Fruit fly (Drosophila melanogaster) whole organism, embryonic: ENCODE data around the gene Ufd1.
A peak's percentile ranks its signal among the peaks of the same experiment; 100 is the strongest.

ENCODE experiments used
- ATbp ChIP-seq: fragments of 200-800 bp; sonication (Bioruptor generic); optimal IDR thresholded peaks from 2 replicates; lab custom pipeline; 2017; ENCODE audit warnings: missing biosample characterization, mild to moderate bottlenecking, missing genetic modification characterization, missing genetic modification reagents
- Ada2b ChIP-seq: fragments of 200-800 bp; sonication (Bioruptor generic); IDR thresholded peaks from 2 replicates; pipeline ENCODE4 v1.3.6; 2022; ENCODE audit warnings: missing biosample characterization, missing genetic modification characterization
- Adf1 ChIP-seq: fragments of 200-800 bp; sonication (Bioruptor generic); IDR thresholded peaks from 2 replicates; pipeline ENCODE4 v1.3.6; 2022; ENCODE audit warnings: missing biosample characterization, missing genetic modification characterization
- B-H1 ChIP-seq: fragments of 200-800 bp; sonication (Bioruptor generic); IDR thresholded peaks from 3 replicates; pipeline ENCODE4 v1.3.6; 2022; ENCODE audit warnings: missing biosample characterization, missing genetic modification characterization
- Blimp-1 ChIP-seq: fragments of 200-800 bp; sonication (Bioruptor generic); optimal IDR thresholded peaks from 3 replicates; lab custom pipeline; 2018; ENCODE audit warnings: missing biosample characterization, missing genetic modification characterization, mild to moderate bottlenecking, moderate library complexity, missing genetic modification reagents
- CG10147 ChIP-seq: fragments of 200-800 bp; sonication (Bioruptor generic); optimal IDR thresholded peaks from 2 replicates; lab custom pipeline; 2019; ENCODE audit warnings: missing biosample characterization, mild to moderate bottlenecking, missing genetic modification characterization, moderate library complexity
- CG10267 ChIP-seq: fragments of 200-800 bp; sonication (Bioruptor generic); optimal IDR thresholded peaks from 2 replicates; lab custom pipeline; 2018; ENCODE audit warnings: missing biosample characterization, mild to moderate bottlenecking, missing genetic modification characterization, moderate library complexity
- CG10462 ChIP-seq: fragments of 200-800 bp; sonication (Bioruptor generic); optimal IDR thresholded peaks from 2 replicates; lab custom pipeline; 2016; ENCODE audit warnings: missing biosample characterization, missing genetic modification characterization
- CG10979 ChIP-seq: fragments of 200-800 bp; sonication (Bioruptor generic); optimal IDR thresholded peaks from 2 replicates; lab custom pipeline; 2018; ENCODE audit warnings: missing biosample characterization, mild to moderate bottlenecking, missing genetic modification characterization, moderate library complexity
- CG11093 ChIP-seq: fragments of 200-800 bp; sonication (Bioruptor generic); IDR thresholded peaks from 3 replicates; pipeline ENCODE4 v1.3.6; 2022; ENCODE audit warnings: missing biosample characterization, missing genetic modification characterization
- CG11696 ChIP-seq: fragments of 200-800 bp; sonication (Bioruptor generic); IDR thresholded peaks from 2 replicates; pipeline ENCODE4 v1.3.6; 2022; ENCODE audit warnings: missing biosample characterization, missing genetic modification characterization
- CG12155 ChIP-seq: fragments of 200-800 bp; sonication (Bioruptor generic); optimal IDR thresholded peaks from 3 replicates; lab custom pipeline; 2016; ENCODE audit warnings: missing biosample characterization, missing genetic modification characterization
- CG15601 ChIP-seq: fragments of 200-800 bp; sonication (Bioruptor generic); optimal IDR thresholded peaks from 3 replicates; lab custom pipeline; 2019; ENCODE audit warnings: missing biosample characterization, mild to moderate bottlenecking, missing genetic modification characterization, moderate library complexity
- CG1603 ChIP-seq: fragments of 200-800 bp; sonication (Bioruptor generic); optimal IDR thresholded peaks from 2 replicates; lab custom pipeline; 2019; ENCODE audit warnings: missing biosample characterization, mild to moderate bottlenecking, missing genetic modification characterization, moderate library complexity
- CG16815 ChIP-seq: fragments of 200-800 bp; sonication (Bioruptor generic); optimal IDR thresholded peaks from 3 replicates; lab custom pipeline; 2017; ENCODE audit warnings: missing biosample characterization, mild to moderate bottlenecking, missing genetic modification characterization
- CG16863 ChIP-seq: fragments of 200-800 bp; sonication (Bioruptor generic); optimal IDR thresholded peaks from 3 replicates; lab custom pipeline; 2016; ENCODE audit warnings: missing biosample characterization, missing genetic modification characterization
- CG1832 ChIP-seq: fragments of 200-800 bp; sonication (Bioruptor generic); optimal IDR thresholded peaks from 2 replicates; lab custom pipeline; 2017; ENCODE audit warnings: missing biosample characterization, mild to moderate bottlenecking, missing genetic modification characterization, inconsistent platforms
- CG18599 ChIP-seq: fragments of 200-800 bp; sonication (Bioruptor generic); optimal IDR thresholded peaks from 3 replicates; lab custom pipeline; 2017; ENCODE audit warnings: missing biosample characterization, missing genetic modification characterization, mild to moderate bottlenecking, moderate library complexity, missing genetic modification reagents
- CG34376 ChIP-seq: fragments of 200-800 bp; sonication (Bioruptor generic); optimal IDR thresholded peaks from 2 replicates; lab custom pipeline; 2018; ENCODE audit warnings: missing biosample characterization, mild to moderate bottlenecking, missing genetic modification characterization
- CG3726 ChIP-seq: fragments of 200-800 bp; sonication (Bioruptor generic); IDR thresholded peaks from 3 replicates; pipeline ENCODE4, ENCODE4 v1.3.6; 2022; ENCODE audit warnings: missing biosample characterization, missing genetic modification characterization
- CG4328 ChIP-seq: fragments of 200-800 bp; sonication (Bioruptor generic); optimal IDR thresholded peaks from 3 replicates; lab custom pipeline; 2017; ENCODE audit warnings: missing biosample characterization, missing genetic modification reagents, missing genetic modification characterization
- CG43689 ChIP-seq: fragments of 200-800 bp; sonication (Bioruptor generic); IDR thresholded peaks from 2 replicates; pipeline ENCODE4 v1.3.6; 2022; ENCODE audit warnings: missing biosample characterization, missing genetic modification characterization
- CG6254 ChIP-seq: fragments of 200-800 bp; sonication (Bioruptor generic); optimal IDR thresholded peaks from 3 replicates; lab custom pipeline; 2017; ENCODE audit warnings: mild to moderate bottlenecking, missing biosample characterization, missing genetic modification reagents, missing genetic modification characterization
- CG6813 ChIP-seq: fragments of 200-800 bp; sonication (Bioruptor generic); optimal IDR thresholded peaks from 2 replicates; lab custom pipeline; 2017; ENCODE audit warnings: missing biosample characterization, missing genetic modification characterization, mild to moderate bottlenecking, moderate library complexity, missing genetic modification reagents
- CG8478 ChIP-seq: fragments of >200 bp; optimal IDR thresholded peaks from 2 replicates; lab custom pipeline; 2018
- CG8944 ChIP-seq: fragments of 200-800 bp; sonication (Bioruptor generic); optimal IDR thresholded peaks from 3 replicates; lab custom pipeline; 2016; ENCODE audit warnings: missing biosample characterization, missing genetic modification characterization
- CTCF ChIP-seq: fragments of 200-800 bp; sonication (Bioruptor generic); optimal IDR thresholded peaks from 2 replicates; lab custom pipeline; 2017; ENCODE audit warnings: missing biosample characterization, mild to moderate bottlenecking, missing genetic modification characterization, moderate library complexity
- Doc3 ChIP-seq: fragments of 200-800 bp; sonication (Bioruptor generic); IDR thresholded peaks from 3 replicates; pipeline ENCODE4 v1.3.6; 2022; ENCODE audit warnings: missing biosample characterization, missing genetic modification characterization; ENCODE audit not compliant: partially characterized antibody
- Ets97D ChIP-seq: fragments of 200-800 bp; sonication (Bioruptor generic); optimal IDR thresholded peaks from 3 replicates; lab custom pipeline; 2016; ENCODE audit warnings: missing biosample characterization, missing genetic modification characterization
- H2.0 ChIP-seq: fragments of 200-800 bp; sonication (Bioruptor generic); IDR thresholded peaks from 2 replicates; pipeline ENCODE4 v1.3.6; 2022; ENCODE audit warnings: missing biosample characterization, missing genetic modification characterization
- Hr78 ChIP-seq, 2 experiments: fragments of 200-800 bp in 1 of 2; fragments of >200 bp in 1 of 2; sonication (Bioruptor generic) in 1 of 2; optimal IDR thresholded peaks; 2 replicates each; lab custom pipeline; 2017 to 2019; ENCODE audit warnings: missing biosample characterization in 2 of 2, missing genetic modification characterization in 2 of 2, mild to moderate bottlenecking in 1 of 2, moderate library complexity in 1 of 2
- Jarid2 ChIP-seq: fragments of 200-800 bp; sonication (Bioruptor generic); optimal IDR thresholded peaks from 3 replicates; lab custom pipeline; 2017; ENCODE audit warnings: mild to moderate bottlenecking, missing biosample characterization, missing genetic modification reagents, missing genetic modification characterization
- NFAT ChIP-seq: fragments of 200-800 bp; sonication (Bioruptor generic); IDR thresholded peaks from 2 replicates; pipeline ENCODE4 v1.3.6; 2022; ENCODE audit warnings: missing biosample characterization, missing genetic modification characterization
- Neu2 ChIP-seq: fragments of 200-800 bp; sonication (Bioruptor generic); optimal IDR thresholded peaks from 3 replicates; lab custom pipeline; 2016; ENCODE audit warnings: missing biosample characterization, missing genetic modification characterization, borderline replicate concordance
- Nf-YC ChIP-seq: fragments of 200-800 bp; optimal IDR thresholded peaks from 3 replicates; lab custom pipeline; 2019; ENCODE audit warnings: missing biosample characterization, mild to moderate bottlenecking, missing genetic modification characterization, moderate library complexity
- Ravus ChIP-seq: fragments of 200-800 bp; sonication (Bioruptor generic); IDR thresholded peaks from 2 replicates; pipeline ENCODE4 v1.3.6; 2022; ENCODE audit warnings: missing biosample characterization, missing genetic modification characterization
- Sin3A ChIP-seq: fragments of >200 bp; optimal IDR thresholded peaks from 2 replicates; lab custom pipeline; 2018
- Stat92E ChIP-seq, 3 experiments: fragments of >200 bp in 2 of 3; fragments of 200-800 bp in 1 of 3; sonication (Bioruptor generic) in 1 of 3; optimal IDR thresholded peaks; 2 replicates each; lab custom pipeline; 2017 to 2019; ENCODE audit warnings: missing biosample characterization in 3 of 3, missing genetic modification characterization in 3 of 3, mild to moderate bottlenecking in 1 of 3, moderate library complexity in 1 of 3
- br ChIP-seq: fragments of >200 bp; optimal IDR thresholded peaks from 2 replicates; lab custom pipeline; 2017
- cad ChIP-seq: fragments of >200 bp; optimal IDR thresholded peaks from 2 replicates; lab custom pipeline; 2017; ENCODE audit warnings: missing biosample characterization, missing genetic modification characterization
- chif ChIP-seq, 2 experiments: fragments of 200-800 bp; sonication (Bioruptor generic); optimal IDR thresholded peaks; 3 replicates each; lab custom pipeline; 2016; ENCODE audit warnings: missing biosample characterization in 2 of 2, missing genetic modification characterization in 2 of 2
- cwo ChIP-seq: fragments of 200-800 bp; sonication (Bioruptor generic); optimal IDR thresholded peaks from 3 replicates; lab custom pipeline; 2017; ENCODE audit warnings: missing biosample characterization, missing genetic modification characterization, mild to moderate bottlenecking, moderate library complexity, missing genetic modification reagents
- esg ChIP-seq: fragments of 200-800 bp; sonication (Bioruptor generic); conservative IDR thresholded peaks from 2 replicates; pipeline ENCODE4 v1.3.6; 2022; ENCODE audit warnings: missing biosample characterization, missing genetic modification characterization
- hb ChIP-seq: fragments of 200-800 bp; sonication (Bioruptor generic); IDR thresholded peaks from 3 replicates; pipeline ENCODE4 v1.3.6; 2022; ENCODE audit warnings: missing biosample characterization, missing genetic modification characterization; ENCODE audit not compliant: partially characterized antibody
- kay ChIP-seq: fragments of 200-800 bp; sonication (Bioruptor generic); optimal IDR thresholded peaks from 2 replicates; lab custom pipeline; 2016; ENCODE audit warnings: missing biosample characterization, missing genetic modification characterization
- ken ChIP-seq: fragments of 200-800 bp; sonication (Bioruptor generic); IDR thresholded peaks from 3 replicates; pipeline ENCODE4 v1.3.6; 2022; ENCODE audit warnings: missing biosample characterization, missing genetic modification characterization
- kni ChIP-seq: fragments of 200-800 bp; sonication (Bioruptor generic); optimal IDR thresholded peaks from 3 replicates; lab custom pipeline; 2017; ENCODE audit warnings: mild to moderate bottlenecking, missing biosample characterization, missing genetic modification reagents, missing genetic modification characterization
- pzg ChIP-seq: fragments of 200-800 bp; sonication (Bioruptor generic); optimal IDR thresholded peaks from 3 replicates; lab custom pipeline; 2018; ENCODE audit warnings: missing biosample characterization, mild to moderate bottlenecking, missing genetic modification characterization, moderate library complexity
- run ChIP-seq: fragments of 200-800 bp; sonication (Bioruptor generic); optimal IDR thresholded peaks from 3 replicates; lab custom pipeline; 2018; ENCODE audit warnings: missing biosample characterization, mild to moderate bottlenecking, missing genetic modification characterization
- sens-2 ChIP-seq: fragments of 200-800 bp; sonication (Bioruptor generic); IDR thresholded peaks from 2 replicates; pipeline ENCODE4 v1.3.6; 2022; ENCODE audit warnings: missing biosample characterization, missing genetic modification characterization
- sisA ChIP-seq: fragments of 200-800 bp; sonication (Bioruptor generic); IDR thresholded peaks from 2 replicates; pipeline ENCODE4 v1.3.6; 2022; ENCODE audit warnings: missing biosample characterization, missing genetic modification characterization
- tup ChIP-seq: fragments of 200-800 bp; sonication (Bioruptor generic); optimal IDR thresholded peaks from 2 replicates; lab custom pipeline; 2016; ENCODE audit warnings: missing biosample characterization, mild to moderate bottlenecking, missing genetic modification characterization, moderate library complexity

Gene Ufd1

DNA sequence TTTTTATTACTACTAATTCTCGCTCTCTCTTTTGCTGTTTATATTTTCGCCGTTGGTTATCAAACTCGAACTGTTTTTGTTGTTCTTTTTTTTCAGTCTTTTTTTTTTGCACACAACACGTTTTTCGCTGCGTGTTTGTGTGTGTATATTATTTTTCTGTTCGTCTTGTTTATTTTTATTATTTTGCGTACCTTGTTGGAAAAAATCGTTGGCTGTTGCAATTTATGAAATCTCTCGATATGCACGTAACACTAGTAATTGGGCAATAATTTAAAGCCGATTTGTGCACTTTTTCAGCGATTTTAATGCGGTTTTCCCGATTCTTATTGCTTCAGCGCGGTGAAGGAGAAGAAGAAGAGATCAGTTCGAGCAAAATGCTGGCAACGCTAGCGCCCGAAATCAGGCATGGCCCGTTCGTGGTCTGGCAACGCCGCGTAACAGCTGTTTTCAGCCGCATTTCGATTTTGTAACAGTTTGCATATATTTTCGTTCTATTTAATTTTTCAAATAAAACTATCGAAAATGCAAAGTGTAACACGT, 2.5 kb downstream of the Ufd1 start, which contains the start of the genes FoxK and mRpL2 (continued):
- no peak for TF ChIP-seq CG1832 (GFP tag; lab: Kevin White, UChicago)
- TF ChIP-seq Ets97D (GFP tag; lab: Kevin White, UChicago), result peak; percentile 55
- TF ChIP-seq CG8944 (GFP tag; lab: Kevin White, UChicago), result no peak
- TF ChIP-seq CG10267 (tag; lab: Kevin White, UChicago), result peak; percentile 39
- no peak for TF ChIP-seq CG43689 (GFP tag; lab: Robert Waterston, UW)
- TF ChIP-seq Hr78 (GFP tag; optimal IDR thresholded peaks at IDR 0.05; lab: Kevin White, UChicago), result no peak
- TF ChIP-seq ATbp (GFP tag; lab: Kevin White, UChicago), result no peak
- TF ChIP-seq CG6254 (GFP tag; lab: Kevin White, UChicago), result no peak
- no peak for TF ChIP-seq Adf1 (GFP tag; lab: Robert Waterston, UW)
- no peak for TF ChIP-seq chif (GFP tag; optimal IDR thresholded peaks at IDR 0.05; lab: Kevin White, UChicago)
- peak; percentile 19 for TF ChIP-seq run
- TF ChIP-seq CG10462 (GFP tag; lab: Kevin White, UChicago), result no peak
- no peak for TF ChIP-seq CG6813 (GFP tag; lab: Kevin White, UChicago)
- no peak for TF ChIP-seq Jarid2 (GFP tag; lab: Kevin White, UChicago)
- no peak for TF ChIP-seq CG4328 (GFP tag; lab: Kevin White, UChicago)
- TF ChIP-seq cwo, result peak; percentile 64
- TF ChIP-seq CG18599 (GFP tag; lab: Kevin White, UChicago), result no peak
- no peak for TF ChIP-seq Nf-YC
- TF ChIP-seq kay, result no peak
- no peak for TF ChIP-seq Doc3 (GFP tag; lab: Robert Waterston, UW)
- no peak for TF ChIP-seq Blimp-1 (GFP tag; lab: Kevin White, UChicago)
- no peak for TF ChIP-seq br (lab: Kevin White, UChicago)
- peak; percentile 44 for TF ChIP-seq CTCF (GFP tag; lab: Kevin White, UChicago)
- TF ChIP-seq CG1603 (tag; lab: Kevin White, UChicago), result peak; percentile 71
- no peak for TF ChIP-seq CG11696 (GFP tag; lab: Robert Waterston, UW)
- no peak for TF ChIP-seq CG16815
- no peak for TF ChIP-seq Stat92E (GFP tag; optimal IDR thresholded peaks at IDR 0.05; lab: Kevin White, UChicago)
- TF ChIP-seq CG16863, result no peak
- no peak for TF ChIP-seq CG8478
- TF ChIP-seq CG10979 (tag; lab: Kevin White, UChicago), result no peak
- TF ChIP-seq sens-2 (GFP tag; lab: Robert Waterston, UW), result no peak
- peak; percentile 82 for TF ChIP-seq pzg
- TF ChIP-seq CG15601 (tag; lab: Kevin White, UChicago), result no peak
- TF ChIP-seq B-H1, result no peak
- no peak for TF ChIP-seq CG3726
- TF ChIP-seq cad (GFP tag; lab: Kevin White, UChicago), result no peak
- TF ChIP-seq Sin3A (lab: Kevin White, UChicago), result peak; percentile 72
- no peak for TF ChIP-seq CG34376 (GFP tag; lab: Kevin White, UChicago)
- no peak for TF ChIP-seq Neu2 (GFP tag; lab: Kevin White, UChicago)
- TF ChIP-seq Ada2b (GFP tag; lab: Robert Waterston, UW), result no peak
- no peak for TF ChIP-seq CG11093 (GFP tag; lab: Robert Waterston, UW)
- no peak for TF ChIP-seq ken (GFP tag; lab: Robert Waterston, UW)
- TF ChIP-seq CG12155 (GFP tag; lab: Kevin White, UChicago), result no peak
- no peak for TF ChIP-seq H2.0 (GFP tag; lab: Robert Waterston, UW)
- TF ChIP-seq Ravus, result no peak
- no peak for TF ChIP-seq sisA (GFP tag; lab: Robert Waterston, UW)
- no peak for TF ChIP-seq esg (GFP tag; lab: Robert Waterston, UW)
- no peak for TF ChIP-seq kni (GFP tag; lab: Kevin White, UChicago)
- TF ChIP-seq tup (GFP tag; lab: Kevin White, UChicago), result no peak
- TF ChIP-seq hb (GFP tag; lab: Robert Waterston, UW), result no peak
- no peak for TF ChIP-seq CG10147 (GFP tag; lab: Kevin White, UChicago)
- no peak for TF ChIP-seq NFAT (GFP tag; lab: Robert Waterston, UW)
